Fruit fly (Drosophila melanogaster): ENCODE data around the gene Vps60.

Gene Vps60

DNA sequence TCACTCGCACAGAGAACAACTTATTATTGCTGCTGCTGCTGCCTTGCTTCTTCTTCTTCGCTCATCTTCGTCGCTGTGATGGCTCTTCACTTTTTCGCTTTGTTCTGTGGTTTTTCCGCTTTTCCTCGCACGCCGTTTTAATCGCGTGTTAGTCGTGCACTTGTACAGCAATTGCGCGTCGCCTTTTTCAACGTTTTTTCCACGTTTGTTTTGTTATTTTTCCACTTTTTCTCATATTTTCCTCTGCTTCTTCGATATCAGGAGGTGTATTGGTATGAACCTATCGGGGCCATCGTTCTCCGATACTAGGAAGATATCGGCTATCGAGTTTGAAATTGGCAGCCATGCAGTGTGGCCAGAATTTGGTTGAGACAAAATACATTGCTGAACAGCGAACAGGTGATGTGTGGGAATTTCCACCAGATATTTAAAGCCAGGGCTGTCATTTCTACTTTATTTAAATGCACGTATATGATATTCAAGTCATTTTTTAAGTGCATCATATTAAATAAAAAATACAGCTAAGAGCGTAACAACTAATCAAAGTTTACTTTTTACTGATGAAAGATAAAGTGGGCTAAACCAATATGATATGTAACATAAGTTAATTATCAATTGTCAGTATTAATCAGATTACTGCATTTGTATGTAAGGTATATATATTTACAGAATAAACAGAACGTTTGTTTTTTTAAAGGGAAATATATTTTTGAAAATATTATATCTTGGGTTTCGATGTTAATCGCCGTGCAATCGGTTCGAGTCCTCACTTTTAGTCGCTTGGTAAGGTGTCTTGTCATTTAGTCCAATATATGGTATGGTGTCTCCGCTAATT lies 47.7 kb upstream of the Vps60 start, which contains the start of gene Crtc (continued):
- TF ChIP-seq psq (GFP tag; optimal IDR thresholded peaks at IDR 0.05) (no peak), fu2 (GFP tag; optimal IDR thresholded peaks at IDR 0.05) (no peak), D19B (GFP tag; optimal IDR thresholded peaks at IDR 0.05) (no peak), stwl (tag; optimal IDR thresholded peaks at IDR 0.05) (peak; percentile 82), sug (tag; optimal IDR thresholded peaks at IDR 0.05) (peak; percentile 21), eve (GFP tag; optimal IDR thresholded peaks at IDR 0.05) (no peak), CG18599 (GFP tag; optimal IDR thresholded peaks at IDR 0.05) (peak; percentile 13), ttk (GFP tag; IDR thresholded peaks at IDR 0.05) (no peak), caup (GFP tag; optimal IDR thresholded peaks at IDR 0.05; ENCODE audit: severe bottlenecking) (no peak), ewg (GFP tag; optimal IDR thresholded peaks at IDR 0.05) (no peak), kni (GFP tag; optimal IDR thresholded peaks at IDR 0.05) (no peak), pita (GFP tag; optimal IDR thresholded peaks at IDR 0.05) (peak; percentile 81), CG13296 (GFP tag; optimal IDR thresholded peaks at IDR 0.05) (no peak), CG9876 (GFP tag; optimal IDR thresholded peaks at IDR 0.05) (no peak), tna (GFP tag; IDR thresholded peaks at IDR 0.05; ENCODE audit: partially characterized antibody) (peak; percentile 69), CG18011 (GFP tag; optimal IDR thresholded peaks at IDR 0.05) (no peak), TFAM (GFP tag; optimal IDR thresholded peaks at IDR 0.05) (no peak), chn (GFP tag; optimal IDR thresholded peaks at IDR 0.05) (no peak), phol (tag; optimal IDR thresholded peaks at IDR 0.05) (peak; percentile 29), Rfx (GFP tag; IDR thresholded peaks at IDR 0.05) (no peak), CG7745 (tag; optimal IDR thresholded peaks at IDR 0.05) (no peak), CG34376 (GFP tag; optimal IDR thresholded peaks at IDR 0.05) (peak; percentile 69), crp (GFP tag; optimal IDR thresholded peaks at IDR 0.05) (peak in 1 of 2 experiments; percentile 71), Rx (GFP tag; IDR thresholded peaks at IDR 0.05) (no peak; the same call in 1 of the 2 replicates), dm (GFP tag; optimal IDR thresholded peaks at IDR 0.05) (no peak), CG6689 (GFP tag; IDR thresholded peaks at IDR 0.05) (no peak), nom (GFP tag; optimal IDR thresholded peaks at IDR 0.05) (peak; percentile 54), CG2120 (GFP tag; optimal IDR thresholded peaks at IDR 0.05) (peak; percentile 13), CG17328 (GFP tag; IDR thresholded peaks at IDR 0.05) (0 out of 2 replicates have a peak, but pooled peaks have one; percentile 22), CG17802 (tag; optimal IDR thresholded peaks at IDR 0.05) (no peak), D19A (tag; optimal IDR thresholded peaks at IDR 0.05) (no peak), CG11398 (GFP tag; optimal IDR thresholded peaks at IDR 0.05) (no peak), jumu (GFP tag; optimal IDR thresholded peaks at IDR 0.05) (no peak), Dip2 (GFP tag; IDR thresholded peaks at IDR 0.05) (no peak), Hmr (GFP tag; optimal IDR thresholded peaks at IDR 0.05) (peak; percentile 36), CG15601 (tag; optimal IDR thresholded peaks at IDR 0.05) (no peak), mirr (GFP tag; optimal IDR thresholded peaks at IDR 0.05) (no peak), CG13894 (tag; optimal IDR thresholded peaks at IDR 0.05) (no peak), seq (GFP tag; IDR thresholded peaks at IDR 0.05) (no peak), sd (tag; optimal IDR thresholded peaks at IDR 0.05) (peak; percentile 61), NfI (GFP tag; optimal IDR thresholded peaks at IDR 0.05) (no peak), CG12942 (GFP tag; optimal IDR thresholded peaks at IDR 0.05) (no peak), hbn (GFP tag; IDR thresholded peaks at IDR 0.05; ENCODE audit: partially characterized antibody) (peak; percentile 58), Sox102F (GFP tag; optimal IDR thresholded peaks at IDR 0.05) (no peak), gcm (GFP tag; optimal IDR thresholded peaks at IDR 0.05) (peak; percentile 16), Bdp1 (GFP tag; optimal IDR thresholded peaks at IDR 0.05) (no peak), H15 (GFP tag; IDR thresholded peaks at IDR 0.05) (no peak), repo (GFP tag; optimal IDR thresholded peaks at IDR 0.05) (no peak)

All from whole organism, embryonic.